Worm (Caenorhabditis elegans) whole organism, L4 larva: ENCODE results near the gene ubc-21.

Source experiments
- D1046.2 ChIP-seq: fragments of 200-800 bp; sonication (Bioruptor generic); IDR thresholded peaks from 2 replicates; pipeline ENCODE4 v1.3.6; 2022; ENCODE audit warnings: missing genetic modification characterization, missing compliant biosample characterization
- F10B5.3 ChIP-seq: sonication (generic microtip); optimal IDR thresholded peaks from 2 replicates; lab custom pipeline; 2016; ENCODE audit warnings: mild to moderate bottlenecking, missing genetic modification characterization, missing compliant biosample characterization
- F26F4.8 ChIP-seq: fragments of 200-800 bp; sonication (Bioruptor generic); conservative IDR thresholded peaks from 2 replicates; pipeline ENCODE4 v1.3.6; 2022; ENCODE audit warnings: missing genetic modification characterization, missing compliant biosample characterization
- F37D6.2 ChIP-seq: sonication (generic microtip); optimal IDR thresholded peaks from 2 replicates; lab custom pipeline; 2016; ENCODE audit warnings: mild to moderate bottlenecking, missing genetic modification characterization, missing compliant biosample characterization
- F44E2.7 ChIP-seq: fragments of 200-800 bp; sonication (Bioruptor generic); IDR thresholded peaks from 2 replicates; pipeline ENCODE4 v2.1.2; 2022; ENCODE audit warnings: missing genetic modification characterization, missing compliant biosample characterization
- F49E8.2 ChIP-seq: sonication (generic microtip); optimal IDR thresholded peaks from 2 replicates; lab custom pipeline; 2016; ENCODE audit warnings: missing compliant biosample characterization, mild to moderate bottlenecking, missing genetic modification characterization, borderline replicate concordance
- T20F7.1 ChIP-seq: fragments of 200-800 bp; sonication (Bioruptor generic); optimal IDR thresholded peaks from 2 replicates; lab custom pipeline; 2018; ENCODE audit warnings: mild to moderate bottlenecking, missing genetic modification characterization, missing compliant biosample characterization
- ZK337.2 ChIP-seq: fragments of 200-800 bp; sonication (Bioruptor generic); IDR thresholded peaks from 2 replicates; pipeline ENCODE4 v1.3.6; 2022; ENCODE audit warnings: missing genetic modification reagents, missing genetic modification characterization, missing compliant biosample characterization
- ZK546.5 ChIP-seq, 2 experiments: sonication (generic microtip); optimal IDR thresholded peaks; 2 replicates each; lab custom pipeline; 2017; ENCODE audit warnings: missing biosample characterization in 2 of 2, missing genetic modification characterization in 2 of 2
- aha-1 ChIP-seq: fragments of 150-350 bp; peaks from one replicate; lab custom pipeline; 2014; ENCODE audit warnings: missing biosample characterization, missing genetic modification characterization
- aly-2 ChIP-seq: sonication (generic microtip); optimal IDR thresholded peaks from 2 replicates; lab custom pipeline; 2018; ENCODE audit warnings: missing biosample characterization, missing genetic modification characterization
- attf-4 ChIP-seq: sonication (generic microtip); optimal IDR thresholded peaks from 3 replicates; lab custom pipeline; 2017; ENCODE audit warnings: missing biosample characterization, missing genetic modification characterization
- ceh-44 ChIP-seq: fragments of 200-800 bp; sonication (Bioruptor generic); IDR thresholded peaks from 2 replicates; pipeline ENCODE4 v1.3.6; 2022; ENCODE audit warnings: missing genetic modification reagents, missing genetic modification characterization, missing compliant biosample characterization
- cey-2 ChIP-seq: sonication (generic microtip); optimal IDR thresholded peaks from 3 replicates; lab custom pipeline; 2017; ENCODE audit warnings: missing genetic modification characterization, mild to moderate bottlenecking, missing compliant biosample characterization, antibody characterized with exemption, borderline replicate concordance; ENCODE audit not compliant: insufficient read depth
- ctbp-1 ChIP-seq: fragments of 200-800 bp; sonication (Bioruptor generic); IDR thresholded peaks from 2 replicates; pipeline ENCODE4 v1.3.6; 2022; ENCODE audit warnings: missing genetic modification reagents, missing genetic modification characterization, missing compliant biosample characterization
- daf-16 ChIP-seq, 3 experiments: sonication (generic microtip); optimal IDR thresholded peaks; 2 replicates each; lab custom pipeline; 2016 to 2017; ENCODE audit warnings: missing genetic modification characterization in 3 of 3, missing genetic modification reagents in 3 of 3, mild to moderate bottlenecking in 2 of 3, missing compliant biosample characterization in 2 of 3, missing biosample characterization in 1 of 3, moderate library complexity in 1 of 3
- daf-19 ChIP-seq: fragments of 200-800 bp; sonication (Bioruptor generic); conservative IDR thresholded peaks from 2 replicates; pipeline ENCODE4 v1.3.6; 2022; ENCODE audit warnings: missing genetic modification characterization, missing compliant biosample characterization
- daf-8 ChIP-seq: fragments of 200-800 bp; sonication (Bioruptor generic); IDR thresholded peaks from 2 replicates; pipeline ENCODE4 v1.3.6; 2022; ENCODE audit warnings: missing genetic modification characterization, missing compliant biosample characterization
- dmd-6 ChIP-seq: fragments of 200-800 bp; sonication (Bioruptor generic); IDR thresholded peaks from 2 replicates; pipeline ENCODE4 v1.3.6; 2022; ENCODE audit warnings: missing genetic modification reagents, missing genetic modification characterization, missing compliant biosample characterization
- dve-1 ChIP-seq: sonication (generic microtip); optimal IDR thresholded peaks from 2 replicates; lab custom pipeline; 2017; ENCODE audit warnings: antibody characterized with exemption, mild to moderate bottlenecking, missing genetic modification characterization, missing compliant biosample characterization; ENCODE audit not compliant: insufficient read depth
- egl-43 ChIP-seq: fragments of 200-800 bp; sonication (Bioruptor generic); IDR thresholded peaks from 2 replicates; pipeline ENCODE4 v1.3.6; 2022; ENCODE audit warnings: missing genetic modification reagents, missing genetic modification characterization, missing compliant biosample characterization
- gei-8 ChIP-seq: fragments of 200-800 bp; sonication (Bioruptor generic); optimal IDR thresholded peaks from 2 replicates; lab custom pipeline; 2018; ENCODE audit warnings: mild to moderate bottlenecking, missing genetic modification characterization, missing compliant biosample characterization
- hif-1 ChIP-seq, 2 experiments: sonication (generic microtip); optimal IDR thresholded peaks; 2 replicates each; lab custom pipeline; 2016 to 2017; ENCODE audit warnings: missing compliant biosample characterization in 2 of 2, missing genetic modification characterization in 2 of 2, missing genetic modification reagents in 2 of 2, missing genotype in 2 of 2, mild to moderate bottlenecking in 1 of 2
- hlh-11 ChIP-seq: fragments of 200-800 bp; sonication (Bioruptor generic); optimal IDR thresholded peaks from 2 replicates; lab custom pipeline; 2018; ENCODE audit warnings: mild to moderate bottlenecking, missing genetic modification characterization, missing compliant biosample characterization
- jun-1 ChIP-seq: fragments of 150-350 bp; optimal IDR thresholded peaks from 2 replicates; lab custom pipeline; 2014; ENCODE audit warnings: missing biosample characterization, missing genetic modification reagents, missing genetic modification characterization
- lin-1 ChIP-seq: fragments of 200-800 bp; sonication (Bioruptor generic); IDR thresholded peaks from 2 replicates; pipeline ENCODE4 v1.3.6; 2022; ENCODE audit warnings: missing genetic modification reagents, missing genetic modification characterization, missing compliant biosample characterization
- lsy-2 ChIP-seq, 2 experiments: fragments of 150-350 bp in 1 of 2; sonication (generic microtip) in 1 of 2; optimal IDR thresholded peaks; 2 replicates each; lab custom pipeline; 2014 to 2017; ENCODE audit warnings: missing biosample characterization in 2 of 2, missing genetic modification characterization in 2 of 2
- madf-5 ChIP-seq, 2 experiments: fragments of 200-800 bp; sonication (Bioruptor generic); IDR thresholded peaks; 2 replicates each; pipeline ENCODE4 v1.3.6; 2022; ENCODE audit warnings: missing compliant biosample characterization in 2 of 2, missing genetic modification characterization in 2 of 2
- mdl-1 ChIP-seq, 2 experiments: fragments of 150-350 bp in 1 of 2; sonication (generic microtip) in 1 of 2; optimal IDR thresholded peaks; 2 replicates each; lab custom pipeline; 2014 to 2017; ENCODE audit warnings: missing biosample characterization in 2 of 2, missing genetic modification characterization in 2 of 2
- mdt-29 ChIP-seq: fragments of 200-800 bp; sonication (Bioruptor generic); IDR thresholded peaks from 2 replicates; pipeline ENCODE4 v1.3.6; 2022; ENCODE audit warnings: missing genetic modification reagents, missing genetic modification characterization, missing compliant biosample characterization
- mep-1 ChIP-seq: fragments of 150-350 bp; sonication (generic microtip); optimal IDR thresholded peaks from 3 replicates; lab custom pipeline; 2014; ENCODE audit warnings: missing biosample characterization, missing genetic modification characterization
- nhr-102 ChIP-seq: sonication (generic microtip); optimal IDR thresholded peaks from 2 replicates; lab custom pipeline; 2016; ENCODE audit warnings: mild to moderate bottlenecking, missing genetic modification characterization, moderate library complexity, missing compliant biosample characterization
- nhr-28 ChIP-seq: fragments of 150-350 bp; optimal IDR thresholded peaks from 2 replicates; lab custom pipeline; 2014; ENCODE audit warnings: missing biosample characterization, missing genetic modification characterization
- nhr-41 ChIP-seq: fragments of 200-800 bp; sonication (Bioruptor generic); IDR thresholded peaks from 2 replicates; pipeline ENCODE4 v1.3.6; 2022; ENCODE audit warnings: missing genetic modification reagents, missing genetic modification characterization, missing compliant biosample characterization
- php-3 ChIP-seq: fragments of 200-800 bp; sonication (Bioruptor generic); IDR thresholded peaks from 2 replicates; pipeline ENCODE4 v1.3.6; 2022; ENCODE audit warnings: missing genetic modification reagents, missing genetic modification characterization, missing compliant biosample characterization
- pqm-1 ChIP-seq: sonication (generic microtip); optimal IDR thresholded peaks from 2 replicates; lab custom pipeline; 2017; ENCODE audit warnings: missing biosample characterization, missing genetic modification characterization
- snpc-1.2 ChIP-seq: fragments of 200-800 bp; sonication (Bioruptor generic); IDR thresholded peaks from 2 replicates; pipeline ENCODE4 v1.3.6; 2022; ENCODE audit warnings: missing genetic modification reagents, missing genetic modification characterization, missing compliant biosample characterization
- tag-97 ChIP-seq: fragments of 200-800 bp; sonication (Bioruptor generic); IDR thresholded peaks from 2 replicates; pipeline ENCODE4 v1.3.6; 2022; ENCODE audit warnings: missing genetic modification characterization, missing compliant biosample characterization
- tra-1 ChIP-seq: fragments of 200-800 bp; sonication (Bioruptor generic); IDR thresholded peaks from 2 replicates; pipeline ENCODE4 v1.3.6; 2022; ENCODE audit warnings: missing genetic modification reagents, missing genetic modification characterization, missing compliant biosample characterization
- unc-130 ChIP-seq: sonication (generic microtip); optimal IDR thresholded peaks from 2 replicates; lab custom pipeline; 2016; ENCODE audit warnings: missing genetic modification reagents, missing genetic modification characterization, missing compliant biosample characterization
- unc-39 ChIP-seq: sonication (generic microtip); optimal IDR thresholded peaks from 2 replicates; lab custom pipeline; 2017; ENCODE audit warnings: missing biosample characterization, missing genetic modification characterization
- unc-62 ChIP-seq, 3 experiments: fragments of 150-350 bp in 1 of 3; sonication (generic microtip); optimal IDR thresholded peaks in 2 of 3; peaks in 1 of 3; 1 replicate in 1 of 3; 2 replicates in 2 of 3; lab custom pipeline; 2014 to 2017; ENCODE audit warnings: missing biosample characterization in 3 of 3, missing genetic modification characterization in 3 of 3, missing genetic modification reagents in 3 of 3, missing genotype in 1 of 3
- vab-7 ChIP-seq: fragments of 200-800 bp; sonication (Bioruptor generic); IDR thresholded peaks from 2 replicates; pipeline ENCODE4 v1.3.6; 2022; ENCODE audit warnings: missing genetic modification reagents, missing genetic modification characterization, missing compliant biosample characterization
- zag-1 ChIP-seq: fragments of 150-350 bp; optimal IDR thresholded peaks from 2 replicates; lab custom pipeline; 2014; ENCODE audit warnings: missing biosample characterization, missing genetic modification characterization

ubc-21 gene

ce11 chrX:8819815-8820415, 49.5 kb upstream of the ubc-21 start (continued):
- no peak for TF ChIP-seq F10B5.3 (tag; lab: Kevin White, UChicago)
- TF ChIP-seq unc-62 (GFP tag; optimal IDR thresholded peaks at IDR 0.05 in 1 of 2; lab: Kevin White, UChicago) = peak in 1 of 2 experiments; percentile 11
- no peak for TF ChIP-seq unc-62 (tag; optimal IDR thresholded peaks at IDR 0.05; lab: Kevin White, UChicago)
- 0 out of 2 replicates have a peak, but pooled peaks have one; percentile 30 for TF ChIP-seq tra-1 (GFP tag; lab: Robert Waterston, UW)
- peak; percentile 64; the same call in 1 of the 2 replicates for TF ChIP-seq D1046.2 (GFP tag; lab: Robert Waterston, UW)
- no peak for TF ChIP-seq attf-4 (tag; lab: Kevin White, UChicago)
- peak; percentile 10 to 29 for TF ChIP-seq daf-16 (GFP tag; optimal IDR thresholded peaks at IDR 0.05; lab: Kevin White, UChicago)
- TF ChIP-seq daf-16 (tag; optimal IDR thresholded peaks at IDR 0.05; lab: Kevin White, UChicago) = peak; percentile 31
- TF ChIP-seq tag-97 (GFP tag; lab: Robert Waterston, UW) = no peak
- TF ChIP-seq vab-7 = peak; percentile 25; the same call in 1 of the 2 replicates
- TF ChIP-seq ZK337.2 (GFP tag; lab: Robert Waterston, UW) = no peak
- TF ChIP-seq lin-1 (GFP tag; lab: Robert Waterston, UW) = peak; percentile 53; the same call in 1 of the 2 replicates
- peak; percentile 72 for TF ChIP-seq egl-43 (GFP tag; lab: Robert Waterston, UW)
- no peak for TF ChIP-seq daf-8
- 0 out of 4 replicates have a peak, but pooled peaks of 1 of the 2 experiments have one; percentile 12 for TF ChIP-seq madf-5 (GFP tag; IDR thresholded peaks at IDR 0.05; lab: Robert Waterston, UW)
- peak in 1 of 2 experiments; percentile 19 for TF ChIP-seq mdl-1 (tag; optimal IDR thresholded peaks at IDR 0.05; lab: Kevin White, UChicago)
- TF ChIP-seq nhr-41 (GFP tag; lab: Robert Waterston, UW) = 0 out of 2 replicates have a peak, but pooled peaks have one; percentile 23
- no peak for TF ChIP-seq hif-1 (tag; optimal IDR thresholded peaks at IDR 0.05; lab: Kevin White, UChicago)
- TF ChIP-seq nhr-102 (tag; lab: Kevin White, UChicago) = peak; percentile 28
- no peak for TF ChIP-seq gei-8 (GFP tag; lab: Kevin White, UChicago)
- peak; percentile 9 for TF ChIP-seq nhr-28 (tag; lab: Kevin White, UChicago)
- TF ChIP-seq F49E8.2 (tag; lab: Kevin White, UChicago) = no peak

ce11 chrX:8820643-8821042, 48.8 kb upstream of the ubc-21 start:
- TF ChIP-seq ceh-44 (GFP tag; lab: Robert Waterston, UW) (no peak), daf-16 (GFP tag; optimal IDR thresholded peaks at IDR 0.05; lab: Kevin White, UChicago) (no peak), daf-16 (tag; optimal IDR thresholded peaks at IDR 0.05; lab: Kevin White, UChicago) (peak; percentile 74), dve-1 (tag; lab: Kevin White, UChicago) (peak; percentile 55), php-3 (GFP tag; lab: Robert Waterston, UW) (peak; percentile 31; the same call in 1 of the 2 replicates), F37D6.2 (tag; lab: Kevin White, UChicago) (no peak), aha-1 (tag; lab: Kevin White, UChicago) (peak; percentile 40), daf-19 (GFP tag; lab: Robert Waterston, UW) (no peak), T20F7.1 (GFP tag; lab: Kevin White, UChicago) (no peak), pqm-1 (tag; lab: Kevin White, UChicago) (peak; percentile 92), dmd-6 (GFP tag; lab: Robert Waterston, UW) (peak; percentile 26; the same call in 1 of the 2 replicates), unc-130 (no peak), F44E2.7 (GFP tag; lab: Robert Waterston, UW) (no peak), zag-1 (no peak), nhr-28 (tag; lab: Kevin White, UChicago) (peak; percentile 5), hlh-11 (tag; lab: Kevin White, UChicago) (peak; percentile 25), lsy-2 (tag; optimal IDR thresholded peaks at IDR 0.05; lab: Kevin White, UChicago) (peak in 1 of 2 experiments; percentile 2)
- TF ChIP-seq, all 104 proteins: peak for 9

ce11 chrX:8824437-8824836, 45.0 kb upstream of the ubc-21 start, which contains the start of gene ifd-1:
Gene ifd-1 (minus strand): TSS chrX:8824448.
- no peak for TF ChIP-seq cey-2 (tag; lab: Kevin White, UChicago)
- TF ChIP-seq unc-39 (tag; lab: Kevin White, UChicago) = no peak
- TF ChIP-seq jun-1 (tag; lab: Kevin White, UChicago) = no peak
- no peak for TF ChIP-seq mep-1 (tag; lab: Kevin White, UChicago)
- TF ChIP-seq mdt-29 (GFP tag; lab: Robert Waterston, UW) = no peak
- no peak for TF ChIP-seq gei-8 (GFP tag; lab: Kevin White, UChicago)
- no peak for TF ChIP-seq ctbp-1 (GFP tag; lab: Robert Waterston, UW)
- no peak for TF ChIP-seq snpc-1.2 (GFP tag; lab: Robert Waterston, UW)
- TF ChIP-seq attf-4 (tag; lab: Kevin White, UChicago) = no peak
- no peak for TF ChIP-seq F44E2.7 (GFP tag; lab: Robert Waterston, UW)
- TF ChIP-seq aly-2 (tag; lab: Kevin White, UChicago) = no peak
- peak; percentile 43 for TF ChIP-seq aha-1 (tag; lab: Kevin White, UChicago)
- TF ChIP-seq ZK546.5 (tag; optimal IDR thresholded peaks at IDR 0.05; lab: Kevin White, UChicago) = no peak
- TF ChIP-seq lsy-2 (tag; optimal IDR thresholded peaks at IDR 0.05; lab: Kevin White, UChicago) = peak in 1 of 2 experiments; percentile 11
- no peak for TF ChIP-seq F26F4.8 (GFP tag; lab: Robert Waterston, UW)
